Fruit fly (Drosophila melanogaster): ENCODE measurements around the gene IFT57.
A peak's percentile ranks its signal among the peaks of the same experiment; 100 is the strongest.

IFT57 gene

dm6 chr2L:3573172-3573755 is 42.7 kb downstream of the IFT57 start (continued):
- peak; percentile 45 for TF ChIP-seq Ets65A (GFP tag)
- TF ChIP-seq CG18262 (tag; optimal IDR thresholded peaks at IDR 0.05): peak; percentile 67
- no peak for TF ChIP-seq Nf-YB (GFP tag; optimal IDR thresholded peaks at IDR 0.05)
- TF ChIP-seq Deaf1 (tag; optimal IDR thresholded peaks at IDR 0.05): no peak
- TF ChIP-seq CG6791 (GFP tag; IDR thresholded peaks at IDR 0.05; ENCODE audit: partially characterized antibody): no peak
- TF ChIP-seq CG9727 (GFP tag; optimal IDR thresholded peaks at IDR 0.05): peak; percentile 31
- peak; percentile 42 for TF ChIP-seq Six4 (GFP tag; optimal IDR thresholded peaks at IDR 0.05)
- TF ChIP-seq CG6654 (GFP tag; optimal IDR thresholded peaks at IDR 0.05): peak; percentile 12
- peak; percentile 38 for TF ChIP-seq CG11723 (GFP tag; optimal IDR thresholded peaks at IDR 0.05)
- no peak for TF ChIP-seq CrebB (tag; optimal IDR thresholded peaks at IDR 0.05)
- peak; percentile 48 for TF ChIP-seq CG1792 (GFP tag; optimal IDR thresholded peaks at IDR 0.05)
- no peak for TF ChIP-seq CG34224 (GFP tag; IDR thresholded peaks at IDR 0.05; ENCODE audit: partially characterized antibody)
- peak; percentile 81 for TF ChIP-seq CG11504 (tag; optimal IDR thresholded peaks at IDR 0.05)
- TF ChIP-seq HHEX (GFP tag; optimal IDR thresholded peaks at IDR 0.05): peak; percentile 55
- no peak for TF ChIP-seq CG13287 (GFP tag; IDR thresholded peaks at IDR 0.05; ENCODE audit: partially characterized antibody)
- peak; percentile 56 for TF ChIP-seq CG14441 (GFP tag; IDR thresholded peaks at IDR 0.05)
- peak; percentile 44 for TF ChIP-seq oc (tag; optimal IDR thresholded peaks at IDR 0.05)
- TF ChIP-seq CG6765 (GFP tag; optimal IDR thresholded peaks at IDR 0.05): no peak
- TF ChIP-seq tna (GFP tag; IDR thresholded peaks at IDR 0.05; ENCODE audit: partially characterized antibody): no peak
- peak; percentile 36 for TF ChIP-seq Mes4 (GFP tag; optimal IDR thresholded peaks at IDR 0.05)
- peak; percentile 13 for TF ChIP-seq BtbVII (GFP tag; optimal IDR thresholded peaks at IDR 0.05)
- TF ChIP-seq Blimp-1 (GFP tag; optimal IDR thresholded peaks at IDR 0.05): peak; percentile 66
- peak; percentile 58 for TF ChIP-seq Spps (tag; optimal IDR thresholded peaks at IDR 0.05)
- TF ChIP-seq Sox102F (GFP tag; optimal IDR thresholded peaks at IDR 0.05): peak; percentile 77
- TF ChIP-seq Drgx (GFP tag; IDR thresholded peaks at IDR 0.05): no peak
- peak; percentile 54 for TF ChIP-seq slp2 (GFP tag; optimal IDR thresholded peaks at IDR 0.05)
- TF ChIP-seq lilli (GFP tag; optimal IDR thresholded peaks at IDR 0.05): peak; percentile 46
- peak; percentile 64 for TF ChIP-seq tgo (GFP tag; IDR thresholded peaks at IDR 0.05)
- TF ChIP-seq kay (GFP tag; optimal IDR thresholded peaks at IDR 0.05): no peak
- peak; percentile 52 for TF ChIP-seq org-1 (GFP tag; optimal IDR thresholded peaks at IDR 0.05)
- no peak for TF ChIP-seq CG2875 (GFP tag; optimal IDR thresholded peaks at IDR 0.05)
- peak; percentile 74 for TF ChIP-seq PHDP (tag; optimal IDR thresholded peaks at IDR 0.05)
- TF ChIP-seq CG17802 (tag; optimal IDR thresholded peaks at IDR 0.05): peak; percentile 47
- peak; percentile 47 for TF ChIP-seq jing (GFP tag; optimal IDR thresholded peaks at IDR 0.05)
- no peak for TF ChIP-seq CG13123 (GFP tag; optimal IDR thresholded peaks at IDR 0.05)
- TF ChIP-seq Dad (GFP tag; optimal IDR thresholded peaks at IDR 0.05): peak; percentile 29
- TF ChIP-seq CG15514 (GFP tag; optimal IDR thresholded peaks at IDR 0.05): no peak
- TF ChIP-seq nerfin-2 (GFP tag; IDR thresholded peaks at IDR 0.05; ENCODE audit: partially characterized antibody): no peak
- TF ChIP-seq CG13424 (tag; optimal IDR thresholded peaks at IDR 0.05): peak; percentile 84
- peak; percentile 36; the same call in 1 of the 2 replicates for TF ChIP-seq Atf6 (GFP tag; IDR thresholded peaks at IDR 0.05)
- TF ChIP-seq CG32772 (GFP tag; IDR thresholded peaks at IDR 0.05): peak; percentile 44; the same call in 1 of the 2 replicates
- peak; percentile 23 for TF ChIP-seq CG12155 (GFP tag; optimal IDR thresholded peaks at IDR 0.05)
- TF ChIP-seq Ptx1 (GFP tag; IDR thresholded peaks at IDR 0.05): peak; percentile 80
- no peak for TF ChIP-seq CG9932 (GFP tag; IDR thresholded peaks at IDR 0.05)
- peak; percentile 74 for TF ChIP-seq CG12219 (GFP tag; optimal IDR thresholded peaks at IDR 0.05)
- peak; percentile 60 for TF ChIP-seq cato (GFP tag; optimal IDR thresholded peaks at IDR 0.05; ENCODE audit: borderline replicate concordance)
- no peak for TF ChIP-seq cg (GFP tag; optimal IDR thresholded peaks at IDR 0.05)
- TF ChIP-seq Hey (tag; optimal IDR thresholded peaks at IDR 0.05): no peak
- TF ChIP-seq rib (GFP tag; IDR thresholded peaks at IDR 0.05): no peak
